Fruit fly (Drosophila melanogaster) whole organism, embryonic: ENCODE measurements around the gene CG8191.

ENCODE experiments used
- Abd-B ChIP-seq: fragments of 200-800 bp; sonication (Bioruptor generic); optimal IDR thresholded peaks from 2 replicates; lab custom pipeline; 2018; ENCODE audit warnings: missing biosample characterization, mild to moderate bottlenecking, missing genetic modification characterization, moderate library complexity
- Adf1 ChIP-seq: fragments of 200-800 bp; sonication (Bioruptor generic); IDR thresholded peaks from 2 replicates; pipeline ENCODE4 v1.3.6; 2022; ENCODE audit warnings: missing biosample characterization, missing genetic modification characterization
- Awh ChIP-seq: fragments of 200-800 bp; sonication (Bioruptor generic); IDR thresholded peaks from 2 replicates; pipeline ENCODE4, ENCODE4 v1.3.6; 2022; ENCODE audit warnings: missing biosample characterization, missing genetic modification characterization
- CG10209 ChIP-seq: fragments of 200-800 bp; sonication (Bioruptor generic); optimal IDR thresholded peaks from 3 replicates; lab custom pipeline; 2017; ENCODE audit warnings: missing biosample characterization, mild to moderate bottlenecking, missing genetic modification characterization, missing genetic modification reagents
- CG11085 ChIP-seq: fragments of 200-800 bp; sonication (Bioruptor generic); IDR thresholded peaks from 2 replicates; pipeline ENCODE4 v1.3.6; 2022; ENCODE audit warnings: missing biosample characterization, missing genetic modification characterization
- CG12659 ChIP-seq: fragments of 200-800 bp; sonication (Bioruptor generic); optimal IDR thresholded peaks from 3 replicates; lab custom pipeline; 2017; ENCODE audit warnings: mild to moderate bottlenecking, missing biosample characterization, missing genetic modification reagents, missing genetic modification characterization
- CG13296 ChIP-seq: fragments of 200-800 bp; sonication (Bioruptor generic); optimal IDR thresholded peaks from 3 replicates; lab custom pipeline; 2018; ENCODE audit warnings: missing biosample characterization, mild to moderate bottlenecking, missing genetic modification characterization
- CG13624 ChIP-seq: fragments of 200-800 bp; sonication (Bioruptor generic); optimal IDR thresholded peaks from 2 replicates; lab custom pipeline; 2016; ENCODE audit warnings: missing biosample characterization, missing genetic modification characterization
- CG17802 ChIP-seq: fragments of 200-800 bp; sonication (Bioruptor generic); optimal IDR thresholded peaks from 2 replicates; lab custom pipeline; 2018; ENCODE audit warnings: missing biosample characterization, mild to moderate bottlenecking, missing genetic modification characterization, moderate library complexity
- CG17829 ChIP-seq: fragments of 200-800 bp; optimal IDR thresholded peaks from 2 replicates; lab custom pipeline; 2019; ENCODE audit warnings: missing biosample characterization, mild to moderate bottlenecking, missing genetic modification characterization, moderate library complexity
- CG2678 ChIP-seq: fragments of 200-800 bp; sonication (Bioruptor generic); optimal IDR thresholded peaks from 3 replicates; lab custom pipeline; 2019; ENCODE audit warnings: missing biosample characterization, mild to moderate bottlenecking, missing genetic modification characterization, moderate library complexity
- CG2889 ChIP-seq: fragments of 200-800 bp; sonication (Bioruptor generic); IDR thresholded peaks from 3 replicates; pipeline ENCODE4 v1.3.6; 2022; ENCODE audit warnings: missing biosample characterization, missing genetic modification characterization
- CG30403 ChIP-seq: fragments of 200-800 bp; sonication (Bioruptor generic); optimal IDR thresholded peaks from 3 replicates; lab custom pipeline; 2016; ENCODE audit warnings: missing biosample characterization, missing genetic modification characterization
- CG31224 ChIP-seq: fragments of 200-800 bp; sonication (Bioruptor generic); IDR thresholded peaks from 2 replicates; pipeline ENCODE4 v1.3.6; 2022; ENCODE audit warnings: missing biosample characterization, missing genetic modification characterization
- CG31441 ChIP-seq: fragments of 200-800 bp; sonication (Bioruptor generic); IDR thresholded peaks from 2 replicates; pipeline ENCODE4 v1.3.6; 2022; ENCODE audit warnings: missing biosample characterization, missing genetic modification characterization
- CG33557 ChIP-seq: fragments of 200-800 bp; sonication (Bioruptor generic); optimal IDR thresholded peaks from 2 replicates; lab custom pipeline; 2019; ENCODE audit warnings: missing biosample characterization, mild to moderate bottlenecking, missing genetic modification characterization, moderate library complexity
- CG4854 ChIP-seq: fragments of 200-800 bp; sonication (Bioruptor generic); optimal IDR thresholded peaks from 2 replicates; lab custom pipeline; 2016; ENCODE audit warnings: missing biosample characterization, missing genetic modification characterization, inconsistent platforms
- CG7372 ChIP-seq: fragments of 200-800 bp; sonication (Bioruptor generic); IDR thresholded peaks from 2 replicates; pipeline ENCODE4 v1.3.6; 2022; ENCODE audit warnings: missing biosample characterization, missing genetic modification characterization
- CG7556 ChIP-seq: fragments of 200-800 bp; sonication (Bioruptor generic); optimal IDR thresholded peaks from 2 replicates; lab custom pipeline; 2017; ENCODE audit warnings: missing biosample characterization, mild to moderate bottlenecking, missing genetic modification characterization
- CG7963 ChIP-seq: fragments of 200-800 bp; sonication (Bioruptor generic); IDR thresholded peaks from 3 replicates; pipeline ENCODE4 v1.3.6; 2022; ENCODE audit warnings: missing biosample characterization, missing genetic modification characterization; ENCODE audit not compliant: partially characterized antibody
- CG8478 ChIP-seq: fragments of >200 bp; optimal IDR thresholded peaks from 2 replicates; lab custom pipeline; 2018
- CG8765 ChIP-seq: fragments of 200-800 bp; sonication (Bioruptor generic); IDR thresholded peaks from 2 replicates; pipeline ENCODE4 v1.3.6; 2022; ENCODE audit warnings: missing biosample characterization, missing genetic modification characterization
- Chrac-16 ChIP-seq: fragments of 200-800 bp; sonication (Bioruptor generic); optimal IDR thresholded peaks from 3 replicates; lab custom pipeline; 2016; ENCODE audit warnings: missing biosample characterization, missing genetic modification characterization
- Dbx ChIP-seq: fragments of 200-800 bp; sonication (Bioruptor generic); IDR thresholded peaks from 3 replicates; pipeline ENCODE4 v1.3.6; 2022; ENCODE audit warnings: missing biosample characterization, missing genetic modification characterization
- Doc3 ChIP-seq: fragments of 200-800 bp; sonication (Bioruptor generic); IDR thresholded peaks from 3 replicates; pipeline ENCODE4 v1.3.6; 2022; ENCODE audit warnings: missing biosample characterization, missing genetic modification characterization; ENCODE audit not compliant: partially characterized antibody
- Dref ChIP-seq: fragments of 200-800 bp; sonication (Bioruptor generic); IDR thresholded peaks from 2 replicates; pipeline ENCODE4 v1.3.6; 2022; ENCODE audit warnings: missing biosample characterization, missing genetic modification characterization
- Eip74EF ChIP-seq, 2 experiments: fragments of 200-800 bp in 1 of 2; fragments of >200 bp in 1 of 2; sonication (Bioruptor generic) in 1 of 2; optimal IDR thresholded peaks; 2 replicates each; lab custom pipeline; 2017 to 2019; ENCODE audit warnings: missing biosample characterization in 2 of 2, missing genetic modification characterization in 2 of 2, mild to moderate bottlenecking in 1 of 2, moderate library complexity in 1 of 2
- Fer2 ChIP-seq: fragments of 200-800 bp; sonication (Bioruptor generic); optimal IDR thresholded peaks from 2 replicates; lab custom pipeline; 2018; ENCODE audit warnings: missing biosample characterization, mild to moderate bottlenecking, missing genetic modification characterization, moderate library complexity
- HLHmδ ChIP-seq: fragments of 200-800 bp; sonication (Bioruptor generic); optimal IDR thresholded peaks from 2 replicates; lab custom pipeline; 2018; ENCODE audit warnings: missing biosample characterization, mild to moderate bottlenecking, missing genetic modification characterization, moderate library complexity
- Hsf ChIP-seq: fragments of 200-800 bp; sonication (Bioruptor generic); optimal IDR thresholded peaks from 3 replicates; lab custom pipeline; 2016; ENCODE audit warnings: missing biosample characterization, missing genetic modification characterization
- Jarid2 ChIP-seq: fragments of 200-800 bp; sonication (Bioruptor generic); optimal IDR thresholded peaks from 3 replicates; lab custom pipeline; 2017; ENCODE audit warnings: mild to moderate bottlenecking, missing biosample characterization, missing genetic modification reagents, missing genetic modification characterization
- Lim3 ChIP-seq: fragments of 200-800 bp; sonication (Bioruptor generic); IDR thresholded peaks from 2 replicates; pipeline ENCODE4 v1.3.6; 2022; ENCODE audit warnings: missing biosample characterization, missing genetic modification characterization
- Ssrp ChIP-seq: fragments of 200-800 bp; sonication (Bioruptor generic); optimal IDR thresholded peaks from 2 replicates; lab custom pipeline; 2018; ENCODE audit warnings: missing biosample characterization, mild to moderate bottlenecking, missing genetic modification characterization, moderate library complexity
- Tbp ChIP-seq: fragments of >200 bp; optimal IDR thresholded peaks from 2 replicates; lab custom pipeline; 2018; ENCODE audit warnings: missing biosample characterization, missing genetic modification characterization
- ato ChIP-seq: fragments of 200-800 bp; sonication (Bioruptor generic); IDR thresholded peaks from 2 replicates; pipeline ENCODE4 v1.3.6; 2022; ENCODE audit warnings: missing biosample characterization, missing genetic modification characterization; ENCODE audit not compliant: partially characterized antibody
- chn ChIP-seq: fragments of 200-800 bp; sonication (Bioruptor generic); optimal IDR thresholded peaks from 2 replicates; lab custom pipeline; 2016; ENCODE audit warnings: missing biosample characterization, missing genetic modification characterization
- emc ChIP-seq: fragments of 200-800 bp; sonication (Bioruptor generic); optimal IDR thresholded peaks from 2 replicates; lab custom pipeline; 2016; ENCODE audit warnings: missing biosample characterization, missing genetic modification characterization
- ftz-f1 ChIP-seq: fragments of 200-800 bp; sonication (Bioruptor generic); optimal IDR thresholded peaks from 2 replicates; lab custom pipeline; 2016; ENCODE audit warnings: missing biosample characterization, missing genetic modification characterization
- h ChIP-seq: fragments of >200 bp; optimal IDR thresholded peaks from 2 replicates; lab custom pipeline; 2017
- lilli ChIP-seq: fragments of 200-800 bp; sonication (Bioruptor generic); optimal IDR thresholded peaks from 3 replicates; lab custom pipeline; 2016; ENCODE audit warnings: missing biosample characterization, missing genetic modification characterization
- odd ChIP-seq: fragments of 200-800 bp; sonication (Bioruptor generic); optimal IDR thresholded peaks from 2 replicates; lab custom pipeline; 2017; ENCODE audit warnings: missing biosample characterization, mild to moderate bottlenecking, missing genetic modification characterization
- phol ChIP-seq: fragments of 200-800 bp; sonication (Bioruptor generic); optimal IDR thresholded peaks from 3 replicates; lab custom pipeline; 2018; ENCODE audit warnings: missing biosample characterization, mild to moderate bottlenecking, missing genetic modification characterization, moderate library complexity
- pnt ChIP-seq: fragments of 200-800 bp; sonication (Bioruptor generic); optimal IDR thresholded peaks from 3 replicates; lab custom pipeline; 2016; ENCODE audit warnings: missing biosample characterization, missing genetic modification characterization
- pros ChIP-seq: fragments of 200-800 bp; sonication (Bioruptor generic); optimal IDR thresholded peaks from 3 replicates; lab custom pipeline; 2019; ENCODE audit warnings: missing biosample characterization, mild to moderate bottlenecking, missing genetic modification characterization, moderate library complexity
- sim ChIP-seq: fragments of 200-800 bp; sonication (Bioruptor generic); IDR thresholded peaks from 2 replicates; pipeline ENCODE4 v1.3.6; 2022; ENCODE audit warnings: missing biosample characterization, missing genetic modification characterization
- so ChIP-seq: fragments of 200-800 bp; sonication (Bioruptor generic); IDR thresholded peaks from 3 replicates; pipeline ENCODE4 v1.3.6; 2022; ENCODE audit warnings: missing biosample characterization, missing genetic modification characterization
- ssp ChIP-seq: fragments of 200-800 bp; sonication (Bioruptor generic); IDR thresholded peaks from 2 replicates; pipeline ENCODE4 v1.3.6; 2022; ENCODE audit warnings: missing biosample characterization, missing genetic modification characterization
- tap ChIP-seq: fragments of 200-800 bp; optimal IDR thresholded peaks from 3 replicates; lab custom pipeline; 2019; ENCODE audit warnings: missing biosample characterization, mild to moderate bottlenecking, missing genetic modification characterization, moderate library complexity
- tgo ChIP-seq: fragments of 200-800 bp; sonication (Bioruptor generic); IDR thresholded peaks from 3 replicates; pipeline ENCODE4 v1.3.6; 2022; ENCODE audit warnings: missing biosample characterization, missing genetic modification characterization
- tna ChIP-seq: fragments of 200-800 bp; sonication (Bioruptor generic); IDR thresholded peaks from 2 replicates; pipeline ENCODE4 v1.3.6; 2022; ENCODE audit warnings: missing biosample characterization, missing genetic modification characterization; ENCODE audit not compliant: partially characterized antibody
- vnd ChIP-seq: fragments of 200-800 bp; sonication (Bioruptor generic); IDR thresholded peaks from 3 replicates; pipeline ENCODE4 v1.3.6; 2022; ENCODE audit warnings: missing biosample characterization, missing genetic modification characterization; ENCODE audit not compliant: partially characterized antibody

Gene CG8191

dm6 chrX:15740288-15740726, 8.3 kb downstream of the CG8191 start (continued):
- TF ChIP-seq Lim3 = no peak
- TF ChIP-seq Eip74EF (GFP tag; optimal IDR thresholded peaks at IDR 0.05; lab: Kevin White, UChicago) = peak in 1 of 2 experiments; percentile 43
- no peak for TF ChIP-seq CG8478 (lab: Kevin White, UChicago)
- peak; percentile 85 for TF ChIP-seq lilli
- TF ChIP-seq Tbp = no peak
- TF ChIP-seq CG2678 (tag; lab: Kevin White, UChicago) = peak; percentile 84
- no peak for TF ChIP-seq CG17802 (tag; lab: Kevin White, UChicago)
- TF ChIP-seq CG7963 (GFP tag; lab: Robert Waterston, UW) = no peak
- TF ChIP-seq chn = peak; percentile 44
- peak; percentile 66 for TF ChIP-seq CG7556
- TF ChIP-seq CG33557 (GFP tag; lab: Kevin White, UChicago) = no peak
- TF ChIP-seq Abd-B (GFP tag; lab: Kevin White, UChicago) = peak; percentile 12
- peak; percentile 88 for TF ChIP-seq Dbx
- TF ChIP-seq CG11085 (GFP tag; lab: Robert Waterston, UW) = peak; percentile 74
- peak; percentile 47 for TF ChIP-seq ssp (GFP tag; lab: Robert Waterston, UW)
- TF ChIP-seq CG8765 (GFP tag; lab: Robert Waterston, UW) = no peak
- TF ChIP-seq CG12659 = peak; percentile 78
- TF ChIP-seq Ssrp (tag; lab: Kevin White, UChicago) = peak; percentile 46
- peak; percentile 52; the same call in 1 of the 2 replicates for TF ChIP-seq Adf1
- TF ChIP-seq odd (GFP tag; lab: Kevin White, UChicago) = peak; percentile 62
- TF ChIP-seq Dref (GFP tag; lab: Robert Waterston, UW) = no peak
- peak; percentile 30 for TF ChIP-seq CG17829 (tag; lab: Kevin White, UChicago)
- TF ChIP-seq h (lab: Kevin White, UChicago) = no peak
- TF ChIP-seq sim (GFP tag; lab: Robert Waterston, UW) = no peak
- no peak for TF ChIP-seq pnt (GFP tag; lab: Kevin White, UChicago)
- TF ChIP-seq Hsf (GFP tag; lab: Kevin White, UChicago) = peak; percentile 67
- TF ChIP-seq Jarid2 (GFP tag; lab: Kevin White, UChicago) = no peak
- TF ChIP-seq Chrac-16 (GFP tag; lab: Kevin White, UChicago) = peak; percentile 63
- no peak for TF ChIP-seq pros (GFP tag; lab: Kevin White, UChicago)
- TF ChIP-seq CG13624 (GFP tag; lab: Kevin White, UChicago) = peak; percentile 40
- TF ChIP-seq ato (GFP tag; lab: Robert Waterston, UW) = no peak
- peak; percentile 83 for TF ChIP-seq CG13296 (GFP tag; lab: Kevin White, UChicago)
- peak; percentile 52 for TF ChIP-seq phol
- TF ChIP-seq CG31441 (GFP tag; lab: Robert Waterston, UW) = peak; percentile 62; the same call in 1 of the 2 replicates
- TF ChIP-seq Fer2 = peak; percentile 54
- TF ChIP-seq tgo = peak; percentile 72
- peak; percentile 27 for TF ChIP-seq CG4854 (GFP tag; lab: Kevin White, UChicago)
- no peak for TF ChIP-seq ftz-f1
- no peak for TF ChIP-seq tna (GFP tag; lab: Robert Waterston, UW)
- peak; percentile 70 for TF ChIP-seq CG10209 (GFP tag; lab: Kevin White, UChicago)
- 0 out of 3 replicates have a peak, but pooled peaks have one; percentile 31 for TF ChIP-seq so (GFP tag; lab: Robert Waterston, UW)
- TF ChIP-seq emc (GFP tag; lab: Kevin White, UChicago) = peak; percentile 17
- TF ChIP-seq CG2889 = peak; percentile 59; the same call in 1 of the 3 replicates
- peak; percentile 65 for TF ChIP-seq CG31224 (GFP tag; lab: Robert Waterston, UW)
- TF ChIP-seq tap = no peak
- TF ChIP-seq vnd (GFP tag; lab: Robert Waterston, UW) = no peak
- no peak for TF ChIP-seq Doc3 (GFP tag; lab: Robert Waterston, UW)
- peak; percentile 67 for TF ChIP-seq CG30403 (GFP tag; lab: Kevin White, UChicago)
- TF ChIP-seq CG7372 (GFP tag; lab: Robert Waterston, UW) = peak; percentile 57; the same call in 1 of the 2 replicates
- no peak for TF ChIP-seq HLHmδ (GFP tag; lab: Kevin White, UChicago)
- peak; percentile 63 for TF ChIP-seq Awh (GFP tag; lab: Robert Waterston, UW)
